Fruit fly (Drosophila melanogaster) whole organism, larva: Measurements from ENCODE around the gene Nop56.

ENCODE experiments used
- noc ChIP-seq: fragments of 200-800 bp; sonication (Bioruptor generic); optimal IDR thresholded peaks from 3 replicates; lab custom pipeline; 2019; ENCODE audit warnings: missing biosample characterization, mild to moderate bottlenecking, missing genetic modification characterization, moderate library complexity

Nop56 gene

dm6 chr3R:22420911-22421310 is at the start of gene Nop56, which contains the start of gene mats:
Gene Nop56, minus strand, starts transcription at chr3R:22421068.
Gene mats, plus strand, starts transcription at chr3R:22421161.
- TF ChIP-seq noc (tag; lab: Kevin White, UChicago) = peak; percentile 9

- TF ChIP-seq noc (tag; lab: Kevin White, UChicago) = no peak
These were observed 49.2 kb upstream of the Nop56 start for dm6 chr3R:22470064-22470463.

- peak; percentile 54 for TF ChIP-seq noc (tag; lab: Kevin White, UChicago)
These were observed 48.1 kb upstream of the Nop56 start for dm6 chr3R:22468829-22469487.

- no peak for TF ChIP-seq noc (tag; lab: Kevin White, UChicago)
These were observed 47.2 kb upstream of the Nop56 start, which contains the start of the genes CG5377 and Nrx-1 for dm6 chr3R:22467939-22468571. Gene CG5377, minus strand, starts transcription at chr3R:22468157. Gene Nrx-1, plus strand, starts transcription at chr3R:22468512.

- no peak for TF ChIP-seq noc (tag; lab: Kevin White, UChicago)
These were observed 45.2 kb upstream of the Nop56 start, which contains the start of gene Pebp1 for dm6 chr3R:22465984-22466530. Gene Pebp1, plus strand, starts transcription at chr3R:22466034.

- TF ChIP-seq noc (tag; lab: Kevin White, UChicago) = no peak
These were observed 44.3 kb upstream of the Nop56 start for dm6 chr3R:22465138-22465537.

- TF ChIP-seq noc (tag; lab: Kevin White, UChicago) = peak; percentile 73
These were observed 43.8 kb upstream of the Nop56 start, which contains the start of gene CG7054 for dm6 chr3R:22464611-22465113. Gene CG7054, plus strand, starts transcription at chr3R:22464985.

- no peak for TF ChIP-seq noc (tag; lab: Kevin White, UChicago)
These were observed 41.1 kb upstream of the Nop56 start, which contains the start of the genes Rpn7 and AP-2mu for dm6 chr3R:22461673-22462585. Gene Rpn7, minus strand, starts transcription at chr3R:22462054. Gene AP-2mu, plus strand, starts transcription at chr3R:22462455.

- no peak for TF ChIP-seq noc (tag; lab: Kevin White, UChicago)
These were observed 35.1 kb upstream of the Nop56 start for dm6 chr3R:22456007-22456406.

dm6 chr3R:22455335-22455985 is 34.6 kb upstream of the Nop56 start:
- peak; percentile 24 for TF ChIP-seq noc (tag; lab: Kevin White, UChicago)

- no peak for TF ChIP-seq noc (tag; lab: Kevin White, UChicago)
These were observed 33.8 kb upstream of the Nop56 start for dm6 chr3R:22454397-22455334.

- TF ChIP-seq noc (tag; lab: Kevin White, UChicago) = no peak
These were observed 29.1 kb upstream of the Nop56 start for dm6 chr3R:22449871-22450424.

dm6 chr3R:22447874-22448254 is 27.0 kb upstream of the Nop56 start, which contains the start of gene CG34376:
Gene CG34376, plus strand, starts transcription at chr3R:22448099.
- peak; percentile 28 for TF ChIP-seq noc (tag; lab: Kevin White, UChicago)
